Worm (Caenorhabditis elegans): ENCODE measurements around the gene hsp-75.

DNA sequence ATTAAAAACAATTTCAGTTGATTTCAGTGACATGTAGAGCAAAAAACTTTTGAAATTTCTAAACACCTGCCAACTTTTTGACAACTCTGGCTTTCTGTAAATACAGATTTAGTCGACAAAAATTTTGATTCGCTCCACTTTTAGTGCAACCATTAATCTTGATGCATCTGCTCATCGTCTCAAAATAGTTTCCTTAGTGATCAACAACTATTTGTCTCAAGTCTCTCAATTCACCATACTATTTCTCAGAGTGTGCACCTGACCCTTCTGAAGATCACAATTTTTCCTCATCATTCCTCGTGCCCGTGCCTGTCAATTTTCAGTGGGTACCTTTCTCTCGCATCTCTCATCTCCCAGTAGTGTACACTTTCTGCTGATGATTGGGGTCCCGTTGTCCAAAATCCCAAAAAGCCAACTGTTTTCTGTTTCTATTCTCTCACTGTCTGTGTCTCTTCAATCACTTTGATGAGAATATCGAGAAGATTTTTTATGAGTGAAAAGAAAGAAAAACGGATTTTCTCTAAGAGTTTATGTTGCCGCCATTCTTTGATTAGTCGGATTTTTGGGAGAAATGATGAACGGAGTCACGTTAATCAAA, 9.5 kb downstream of the hsp-75 start:
- TF ChIP-seq swsn-7 (tag; optimal IDR thresholded peaks at IDR 0.05): peak; percentile 53
- peak; percentile 22 to 52 for TF ChIP-seq efl-1 (optimal IDR thresholded peaks at IDR 0.05)
- peak; percentile 23 to 81 for TF ChIP-seq efl-1 (GFP tag; optimal IDR thresholded peaks at IDR 0.05 in 1 of 2)
- no peak for TF ChIP-seq ama-1 (optimal IDR thresholded peaks at IDR 0.05)

Data from whole organism, L1 larva.